Worm (Caenorhabditis elegans): ENCODE results near the gene F09G2.1.

DNA sequence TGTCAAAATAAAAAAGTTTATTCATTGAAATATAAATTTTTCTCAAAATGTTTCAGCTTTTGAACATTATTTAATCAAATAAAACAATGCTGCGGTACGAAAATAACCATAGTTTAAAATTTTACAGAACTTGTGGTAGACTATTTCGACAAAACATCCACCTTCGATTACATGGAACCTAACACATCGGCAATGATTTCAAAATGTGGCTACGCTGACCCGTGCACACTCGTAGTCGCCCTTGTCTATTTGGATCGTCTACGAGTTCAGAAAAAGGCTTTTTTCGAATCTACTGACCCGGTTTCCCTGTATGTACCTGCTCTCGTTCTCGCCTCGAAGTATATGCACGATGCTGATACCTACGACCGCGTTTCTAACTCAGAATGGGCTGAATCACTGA is 3.0 kb upstream of the F09G2.1 start:
- TF ChIP-seq ama-1 (optimal IDR thresholded peaks at IDR 0.05) (no peak), tra-4 (tag; optimal IDR thresholded peaks at IDR 0.05) (no peak), flt-1 (GFP tag; IDR thresholded peaks at IDR 0.05) (no peak), aly-1 (tag; optimal IDR thresholded peaks at IDR 0.05) (no peak), tbx-37 (GFP tag; conservative IDR thresholded peaks at IDR 0.05) (no peak), F13C5.2 (tag; optimal IDR thresholded peaks at IDR 0.05) (no peak), hmg-4 (GFP tag; optimal IDR thresholded peaks at IDR 0.05) (no peak), sea-1 (GFP tag; conservative IDR thresholded peaks at IDR 0.05) (no peak), tbx-11 (GFP tag; IDR thresholded peaks at IDR 0.05) (no peak), ceh-36 (tag; optimal IDR thresholded peaks at IDR 0.05) (no peak)
